Worm (Caenorhabditis elegans) whole organism, L3 larva: Measurements from ENCODE around the gene str-74.

Experiments used
- ZK546.5 ChIP-seq: sonication (generic microtip); optimal IDR thresholded peaks from 2 replicates; lab custom pipeline; 2017; ENCODE audit warnings: missing biosample characterization, missing genetic modification characterization
- aly-2 ChIP-seq: fragments of 150-350 bp; optimal IDR thresholded peaks from 2 replicates; lab custom pipeline; 2014; ENCODE audit warnings: missing biosample characterization, missing genetic modification characterization
- ceh-16 ChIP-seq: sonication (generic microtip); optimal IDR thresholded peaks from 2 replicates; lab custom pipeline; 2017; ENCODE audit warnings: missing biosample characterization, missing genetic modification characterization
- ceh-28 ChIP-seq: fragments of 150-350 bp; optimal IDR thresholded peaks from 2 replicates; lab custom pipeline; 2014; ENCODE audit warnings: missing biosample characterization, missing genetic modification reagents, missing genetic modification characterization
- ceh-82 ChIP-seq: fragments of 150-350 bp; optimal IDR thresholded peaks from 2 replicates; lab custom pipeline; 2014; ENCODE audit warnings: missing biosample characterization, missing genetic modification characterization
- daf-12 ChIP-seq: fragments of 150-350 bp; optimal IDR thresholded peaks from 2 replicates; lab custom pipeline; 2014; ENCODE audit warnings: missing biosample characterization, missing genetic modification reagents, missing genetic modification characterization
- egl-27 ChIP-seq: sonication (generic microtip); optimal IDR thresholded peaks from 4 replicates; lab custom pipeline; 2017; ENCODE audit warnings: missing biosample characterization, missing genetic modification reagents, missing genetic modification characterization
- egl-5 ChIP-seq: fragments of 150-350 bp; optimal IDR thresholded peaks from 2 replicates; lab custom pipeline; 2017; ENCODE audit warnings: missing biosample characterization, missing genetic modification reagents, missing genetic modification characterization, inconsistent platforms
- elt-1 ChIP-seq: fragments of 150-350 bp; optimal IDR thresholded peaks from 2 replicates; lab custom pipeline; 2014; ENCODE audit warnings: missing biosample characterization, missing genetic modification characterization
- elt-2 ChIP-seq: sonication (generic microtip); optimal IDR thresholded peaks from 2 replicates; lab custom pipeline; 2016; ENCODE audit warnings: missing genetic modification reagents, mild to moderate bottlenecking, missing genetic modification characterization, missing compliant biosample characterization
- elt-3 ChIP-seq, 3 experiments: fragments of 150-350 bp in 1 of 3; sonication (generic microtip) in 2 of 3; optimal IDR thresholded peaks; 2 replicates in 2 of 3; 4 replicates in 1 of 3; lab custom pipeline; 2014 to 2017; ENCODE audit warnings: missing biosample characterization in 3 of 3, missing genetic modification characterization in 3 of 3
- fkh-10 ChIP-seq: sonication (generic microtip); optimal IDR thresholded peaks from 2 replicates; lab custom pipeline; 2017; ENCODE audit warnings: missing biosample characterization, missing genetic modification reagents, missing genetic modification characterization
- fos-1 ChIP-seq: fragments of 150-350 bp; optimal IDR thresholded peaks from 2 replicates; lab custom pipeline; 2014; ENCODE audit warnings: missing biosample characterization, missing genetic modification characterization
- hmg-11 ChIP-seq: sonication (generic microtip); optimal IDR thresholded peaks from 2 replicates; lab custom pipeline; 2016; ENCODE audit warnings: missing genetic modification characterization, missing compliant biosample characterization
- jun-1 ChIP-seq: fragments of 150-350 bp; optimal IDR thresholded peaks from 2 replicates; lab custom pipeline; 2014; ENCODE audit warnings: missing biosample characterization, missing genetic modification reagents, missing genetic modification characterization
- lin-15B ChIP-seq: fragments of 150-350 bp; optimal IDR thresholded peaks from 2 replicates; lab custom pipeline; 2014; ENCODE audit warnings: missing biosample characterization, missing genetic modification characterization
- lin-39 ChIP-seq: fragments of 150-350 bp; optimal IDR thresholded peaks from 2 replicates; lab custom pipeline; 2018; ENCODE audit warnings: missing biosample characterization, missing genetic modification reagents, missing genetic modification characterization
- lsy-12 ChIP-seq: sonication (generic microtip); optimal IDR thresholded peaks from 2 replicates; lab custom pipeline; 2016; ENCODE audit warnings: mild to moderate bottlenecking, missing genetic modification characterization, missing compliant biosample characterization
- mdl-1 ChIP-seq: fragments of 150-350 bp; optimal IDR thresholded peaks from 2 replicates; lab custom pipeline; 2014; ENCODE audit warnings: missing biosample characterization, missing genetic modification characterization
- mml-1 ChIP-seq: fragments of 150-350 bp; sonication (generic microtip); optimal IDR thresholded peaks from 3 replicates; lab custom pipeline; 2014; ENCODE audit warnings: missing biosample characterization, missing genetic modification characterization
- nfya-1 ChIP-seq: sonication (generic microtip); optimal IDR thresholded peaks from 2 replicates; lab custom pipeline; 2017; ENCODE audit warnings: missing genetic modification characterization, mild to moderate bottlenecking, missing compliant biosample characterization, antibody characterized with exemption, moderate library complexity; ENCODE audit not compliant: insufficient read depth
- nhr-12 ChIP-seq: fragments of 150-350 bp; optimal IDR thresholded peaks from 2 replicates; lab custom pipeline; 2014; ENCODE audit warnings: missing biosample characterization, missing genetic modification characterization
- nhr-23 ChIP-seq: fragments of 150-350 bp; optimal IDR thresholded peaks from 2 replicates; lab custom pipeline; 2014; ENCODE audit warnings: missing biosample characterization, missing genetic modification reagents, missing genetic modification characterization
- nhr-25 ChIP-seq: sonication (generic microtip); optimal IDR thresholded peaks from 2 replicates; lab custom pipeline; 2017; ENCODE audit warnings: missing biosample characterization, missing genetic modification characterization
- nhr-28 ChIP-seq: fragments of 150-350 bp; optimal IDR thresholded peaks from 2 replicates; lab custom pipeline; 2014; ENCODE audit warnings: missing biosample characterization, missing genetic modification characterization
- nhr-67 ChIP-seq: fragments of 150-350 bp; optimal IDR thresholded peaks from 2 replicates; lab custom pipeline; 2014; ENCODE audit warnings: missing biosample characterization, missing genetic modification characterization
- nhr-76 ChIP-seq: fragments of 150-350 bp; sonication (generic microtip); optimal IDR thresholded peaks from 5 replicates; lab custom pipeline; 2014; ENCODE audit warnings: missing biosample characterization, missing genetic modification characterization
- nhr-77 ChIP-seq: fragments of 150-350 bp; optimal IDR thresholded peaks from 2 replicates; lab custom pipeline; 2014; ENCODE audit warnings: missing biosample characterization, missing genetic modification characterization
- pha-4 ChIP-seq: fragments of 150-350 bp; optimal IDR thresholded peaks from 2 replicates; lab custom pipeline; 2014; ENCODE audit warnings: missing biosample characterization, missing genetic modification reagents, missing genetic modification characterization
- pqm-1 ChIP-seq: fragments of 150-350 bp; optimal IDR thresholded peaks from 2 replicates; lab custom pipeline; 2017; ENCODE audit warnings: missing biosample characterization, missing genetic modification characterization, inconsistent platforms
- sea-2 ChIP-seq: fragments of 150-350 bp; sonication (generic microtip); optimal IDR thresholded peaks from 4 replicates; lab custom pipeline; 2014; ENCODE audit warnings: missing biosample characterization, missing genetic modification reagents, missing genetic modification characterization
- skn-1 ChIP-seq: fragments of 150-350 bp; optimal IDR thresholded peaks from 2 replicates; lab custom pipeline; 2014; ENCODE audit warnings: missing biosample characterization, missing genetic modification characterization
- snpc-4 ChIP-seq: fragments of 150-350 bp; optimal IDR thresholded peaks from 2 replicates; lab custom pipeline; 2014; ENCODE audit warnings: missing biosample characterization, missing genetic modification characterization
- unc-39 ChIP-seq: sonication (generic microtip); optimal IDR thresholded peaks from 4 replicates; lab custom pipeline; 2017; ENCODE audit warnings: missing biosample characterization, missing genetic modification characterization
- zag-1 ChIP-seq: fragments of 150-350 bp; optimal IDR thresholded peaks from 2 replicates; lab custom pipeline; 2014; ENCODE audit warnings: missing biosample characterization, missing genetic modification characterization
- ztf-11 ChIP-seq: fragments of 150-350 bp; optimal IDR thresholded peaks from 2 replicates; lab custom pipeline; 2014; ENCODE audit warnings: missing biosample characterization, missing genetic modification characterization
- ztf-4 ChIP-seq: fragments of 150-350 bp; optimal IDR thresholded peaks from 2 replicates; lab custom pipeline; 2014; ENCODE audit warnings: missing biosample characterization, missing genetic modification characterization

The str-74 gene

ce11 chrX:10197204-10197756, 43.6 kb downstream of the str-74 start, which contains the start of gene nucb-1 (continued):
- TF ChIP-seq egl-27 (tag; lab: Kevin White, UChicago): no peak
- no peak for TF ChIP-seq nhr-76 (tag; lab: Kevin White, UChicago)
- TF ChIP-seq elt-3 (tag; optimal IDR thresholded peaks at IDR 0.05; lab: Kevin White, UChicago): no peak
- no peak for TF ChIP-seq ceh-82
- TF ChIP-seq elt-2 (tag; lab: Kevin White, UChicago): peak; percentile 60
- TF ChIP-seq skn-1 (tag; lab: Kevin White, UChicago): peak; percentile 37
- no peak for TF ChIP-seq snpc-4
- TF ChIP-seq nhr-23 (tag; lab: Kevin White, UChicago): peak; percentile 94
- TF ChIP-seq mml-1 (tag; lab: Kevin White, UChicago): no peak
- TF ChIP-seq unc-39 (tag; lab: Kevin White, UChicago): no peak
- TF ChIP-seq nhr-67 (tag; lab: Kevin White, UChicago): no peak
- TF ChIP-seq nhr-77 (tag; lab: Kevin White, UChicago): no peak
- TF ChIP-seq pqm-1 (tag; lab: Kevin White, UChicago): peak; percentile 51
- TF ChIP-seq ZK546.5 (tag; lab: Kevin White, UChicago): no peak
- peak; percentile 91 for TF ChIP-seq nhr-25 (tag; lab: Kevin White, UChicago)
- TF ChIP-seq ztf-11 (tag; lab: Kevin White, UChicago): no peak

ce11 chrX:10194327-10195096, 46.3 kb downstream of the str-74 start, which contains the start of gene myrf-2:
myrf-2 (minus strand) TSS chrX:10194377.
- TF ChIP-seq jun-1 (tag; lab: Kevin White, UChicago) (no peak), elt-2 (tag; lab: Kevin White, UChicago) (no peak), nfya-1 (tag; lab: Kevin White, UChicago) (peak; percentile 11), nhr-28 (tag; lab: Kevin White, UChicago) (no peak), mdl-1 (tag; lab: Kevin White, UChicago) (no peak), fos-1 (tag; lab: Kevin White, UChicago) (no peak), ceh-16 (tag; lab: Kevin White, UChicago) (no peak), ztf-4 (tag; lab: Kevin White, UChicago) (no peak), aly-2 (tag; lab: Kevin White, UChicago) (no peak), egl-5 (tag; lab: Kevin White, UChicago) (no peak), ceh-28 (no peak), lin-39 (tag; lab: Kevin White, UChicago) (no peak), elt-1 (no peak), lsy-12 (tag; lab: Kevin White, UChicago) (no peak), nhr-25 (tag; lab: Kevin White, UChicago) (peak; percentile 76), nhr-23 (tag; lab: Kevin White, UChicago) (peak; percentile 54), mml-1 (tag; lab: Kevin White, UChicago) (no peak), unc-39 (tag; lab: Kevin White, UChicago) (no peak), nhr-12 (no peak), daf-12 (tag; lab: Kevin White, UChicago) (no peak), fkh-10 (GFP tag; lab: Kevin White, UChicago) (no peak), egl-27 (tag; lab: Kevin White, UChicago) (no peak), zag-1 (tag; lab: Kevin White, UChicago) (no peak), snpc-4 (no peak), lin-15B (tag; lab: Kevin White, UChicago) (no peak), hmg-11 (tag; lab: Kevin White, UChicago) (peak; percentile 30), sea-2 (GFP tag; lab: Kevin White, UChicago) (no peak), nhr-67 (tag; lab: Kevin White, UChicago) (no peak), pha-4 (tag; lab: Kevin White, UChicago) (peak; percentile 40)

- no peak for TF ChIP-seq ztf-4 (tag; lab: Kevin White, UChicago)
- peak; percentile 68 for TF ChIP-seq nhr-25 (tag; lab: Kevin White, UChicago)
- TF ChIP-seq, all 47 proteins: peak for 1
Observed at ce11 chrX:10189805-10190204, 51.0 kb downstream of the str-74 start.
